Fruit fly (Drosophila melanogaster): ENCODE data around the gene MED30.

Gene MED30

DNA sequence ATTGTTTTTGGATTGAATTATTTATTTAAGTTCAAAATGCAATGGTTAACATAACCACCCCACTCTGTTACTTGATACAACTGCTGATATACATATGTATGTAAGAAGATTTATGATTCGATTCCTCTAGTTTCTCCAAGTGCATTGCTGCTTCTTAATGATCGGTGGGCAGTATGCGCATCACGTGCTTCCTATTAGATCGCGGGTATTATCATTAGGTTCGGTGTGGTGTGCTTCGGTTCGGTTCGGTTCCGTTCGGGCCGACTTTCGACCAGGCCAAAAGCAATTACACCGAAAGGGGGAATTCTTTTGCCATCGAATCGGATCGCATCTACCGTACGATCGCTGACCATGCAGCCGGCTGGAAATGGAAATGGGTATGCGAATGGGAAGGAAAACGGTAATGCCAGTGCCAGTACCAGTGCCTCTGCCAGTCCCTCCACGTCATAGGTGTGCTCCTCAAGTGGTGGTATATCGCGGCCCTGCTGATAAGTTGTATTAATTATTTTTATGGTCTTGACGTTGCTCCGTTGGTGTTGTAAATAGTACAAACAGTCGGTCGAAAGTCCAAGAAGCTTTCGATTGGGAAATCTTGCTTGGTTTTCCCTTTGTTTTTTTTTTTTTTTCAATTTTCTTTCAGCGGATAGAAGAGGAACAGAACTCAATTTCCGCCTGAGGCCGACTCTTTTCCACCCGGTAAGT is 16.4 kb downstream of the MED30 start:
- TF ChIP-seq dsf (GFP tag; optimal IDR thresholded peaks at IDR 0.05; ENCODE audit: borderline replicate concordance) (no peak), Dif (GFP tag; optimal IDR thresholded peaks at IDR 0.05; ENCODE audit: partially characterized antibody) (no peak), Rel (GFP tag; optimal IDR thresholded peaks at IDR 0.05) (no peak), Rel (tag; optimal IDR thresholded peaks at IDR 0.05) (peak; percentile 76)

DNA sequence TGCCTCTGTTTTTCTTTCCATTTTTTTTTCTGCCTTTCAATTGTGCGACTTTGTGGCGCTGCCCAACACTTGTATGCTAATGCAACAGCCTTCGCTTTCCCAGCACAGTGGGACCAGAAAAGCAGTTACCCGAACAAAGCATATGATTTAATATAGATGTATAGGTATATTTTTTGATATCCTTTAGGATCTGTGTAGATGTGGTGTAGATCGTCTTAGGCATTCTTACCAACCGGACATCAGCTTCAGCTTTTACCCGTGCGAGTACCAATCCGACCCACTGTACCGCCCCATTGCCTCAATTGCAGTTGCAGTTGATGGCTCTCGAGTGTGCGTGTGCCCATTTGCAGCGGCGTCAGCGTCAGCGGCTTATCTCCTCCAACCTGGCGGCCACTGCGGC is 17.5 kb downstream of the MED30 start:
- TF ChIP-seq Hr83 (GFP tag; optimal IDR thresholded peaks at IDR 0.05; ENCODE audit: poor library complexity, severe bottlenecking) = no peak
- no peak for TF ChIP-seq CrebA (GFP tag; optimal IDR thresholded peaks at IDR 0.05; ENCODE audit: borderline replicate concordance)
- TF ChIP-seq foxo (GFP tag; optimal IDR thresholded peaks at IDR 0.05) = peak in 1 of 2 experiments; percentile 36
- TF ChIP-seq lola (GFP tag; optimal IDR thresholded peaks at IDR 0.05) = no peak
- no peak for TF ChIP-seq usp (GFP tag; optimal IDR thresholded peaks at IDR 0.05)
- no peak for TF ChIP-seq Hnf4 (GFP tag; optimal IDR thresholded peaks at IDR 0.05)
- TF ChIP-seq woc (GFP tag; optimal IDR thresholded peaks at IDR 0.05) = no peak
- TF ChIP-seq ey (GFP tag; optimal IDR thresholded peaks at IDR 0.05) = peak; percentile 27
- no peak for TF ChIP-seq N (GFP tag; optimal IDR thresholded peaks at IDR 0.05)
- no peak for TF ChIP-seq Hr78 (GFP tag; optimal IDR thresholded peaks at IDR 0.05)
- no peak for TF ChIP-seq CG9705 (GFP tag; optimal IDR thresholded peaks at IDR 0.05)
- no peak for TF ChIP-seq dmrt93B (GFP tag; optimal IDR thresholded peaks at IDR 0.05)
- TF ChIP-seq pan (optimal IDR thresholded peaks at IDR 0.05) = no peak
- no peak for TF ChIP-seq Myc (optimal IDR thresholded peaks at IDR 0.05)
- no peak for TF ChIP-seq GATAd (GFP tag; optimal IDR thresholded peaks at IDR 0.05)
- no peak for TF ChIP-seq tai (GFP tag; optimal IDR thresholded peaks at IDR 0.05)
- TF ChIP-seq jim (GFP tag; optimal IDR thresholded peaks at IDR 0.05) = no peak
- TF ChIP-seq Mio (GFP tag; optimal IDR thresholded peaks at IDR 0.05) = no peak
- peak; percentile 24 for TF ChIP-seq br (GFP tag; optimal IDR thresholded peaks at IDR 0.05)
- TF ChIP-seq sage (GFP tag; optimal IDR thresholded peaks at IDR 0.05) = no peak
- no peak for TF ChIP-seq Jra (GFP tag; optimal IDR thresholded peaks at IDR 0.05)
- no peak for TF ChIP-seq Dfd (GFP tag; optimal IDR thresholded peaks at IDR 0.05)
- TF ChIP-seq Vsx2 (GFP tag; optimal IDR thresholded peaks at IDR 0.05; ENCODE audit: partially characterized antibody) = no peak
- peak; percentile 30 for TF ChIP-seq rgr (GFP tag; optimal IDR thresholded peaks at IDR 0.05)
- peak; percentile 3 for TF ChIP-seq OdsH (GFP tag; optimal IDR thresholded peaks at IDR 0.05)
- TF ChIP-seq sv (GFP tag; optimal IDR thresholded peaks at IDR 0.05) = no peak
- no peak for TF ChIP-seq Sp1 (GFP tag; optimal IDR thresholded peaks at IDR 0.05)
- TF ChIP-seq CG32264 (GFP tag; optimal IDR thresholded peaks at IDR 0.05) = no peak
- TF ChIP-seq Rel (GFP tag; optimal IDR thresholded peaks at IDR 0.05) = no peak
- no peak for TF ChIP-seq Rel (tag; optimal IDR thresholded peaks at IDR 0.05)
- peak; percentile 10 for TF ChIP-seq h (GFP tag; optimal IDR thresholded peaks at IDR 0.05)
- TF ChIP-seq dl (GFP tag; optimal IDR thresholded peaks at IDR 0.05; ENCODE audit: insufficient read depth in 1 of 2, partially characterized antibody in 2 of 2) = no peak
- TF ChIP-seq dsf (GFP tag; optimal IDR thresholded peaks at IDR 0.05; ENCODE audit: borderline replicate concordance) = no peak
- TF ChIP-seq fru (GFP tag; optimal IDR thresholded peaks at IDR 0.05) = peak; percentile 34
- TF ChIP-seq Dif (GFP tag; optimal IDR thresholded peaks at IDR 0.05; ENCODE audit: partially characterized antibody) = no peak
- no peak for TF ChIP-seq HLH106 (tag; optimal IDR thresholded peaks at IDR 0.05)

DNA sequence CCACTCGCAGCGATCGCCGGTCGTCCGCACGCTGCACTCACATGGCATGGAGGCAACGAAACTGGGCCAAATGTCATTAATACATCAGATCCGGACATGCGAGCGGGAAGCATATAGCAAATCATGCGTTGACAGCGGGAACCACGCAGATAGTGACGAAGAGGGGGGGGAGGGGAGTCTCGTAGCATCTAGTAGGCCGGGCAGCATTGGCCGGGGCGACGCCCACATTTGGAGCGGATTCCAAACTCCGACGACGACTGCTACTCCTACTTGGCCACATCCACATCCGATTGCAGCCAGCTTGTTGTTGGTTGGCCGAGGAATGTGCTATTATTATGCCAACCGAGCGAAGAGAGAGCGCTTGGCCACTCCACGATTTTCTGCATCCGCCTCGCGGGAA is 18.4 kb downstream of the MED30 start:
- TF ChIP-seq psq (GFP tag; optimal IDR thresholded peaks at IDR 0.05) = no peak
- no peak for TF ChIP-seq CrebA (GFP tag; optimal IDR thresholded peaks at IDR 0.05; ENCODE audit: borderline replicate concordance)
- TF ChIP-seq woc (GFP tag; optimal IDR thresholded peaks at IDR 0.05) = no peak
- TF ChIP-seq fru (GFP tag; optimal IDR thresholded peaks at IDR 0.05) = no peak
- TF ChIP-seq Dfd (GFP tag; optimal IDR thresholded peaks at IDR 0.05) = no peak
- TF ChIP-seq dl (GFP tag; optimal IDR thresholded peaks at IDR 0.05; ENCODE audit: insufficient read depth in 1 of 2, partially characterized antibody in 2 of 2) = no peak
- TF ChIP-seq pan (optimal IDR thresholded peaks at IDR 0.05) = no peak
- TF ChIP-seq Sp1 (GFP tag; optimal IDR thresholded peaks at IDR 0.05) = no peak
- no peak for TF ChIP-seq brk (GFP tag; optimal IDR thresholded peaks at IDR 0.05)
- no peak for TF ChIP-seq foxo (GFP tag; optimal IDR thresholded peaks at IDR 0.05)
- TF ChIP-seq usp (GFP tag; optimal IDR thresholded peaks at IDR 0.05) = no peak
- no peak for TF ChIP-seq Jra (GFP tag; optimal IDR thresholded peaks at IDR 0.05)
- no peak for TF ChIP-seq h (GFP tag; optimal IDR thresholded peaks at IDR 0.05)
- TF ChIP-seq CG32264 (GFP tag; optimal IDR thresholded peaks at IDR 0.05) = no peak
- TF ChIP-seq Dif (GFP tag; optimal IDR thresholded peaks at IDR 0.05; ENCODE audit: partially characterized antibody) = no peak
- no peak for TF ChIP-seq Hr78 (GFP tag; optimal IDR thresholded peaks at IDR 0.05)
- no peak for TF ChIP-seq OdsH (GFP tag; optimal IDR thresholded peaks at IDR 0.05)
- TF ChIP-seq Rel (GFP tag; optimal IDR thresholded peaks at IDR 0.05) = no peak
- no peak for TF ChIP-seq Rel (tag; optimal IDR thresholded peaks at IDR 0.05)
- TF ChIP-seq N (GFP tag; optimal IDR thresholded peaks at IDR 0.05) = no peak
- TF ChIP-seq Abd-B (GFP tag; optimal IDR thresholded peaks at IDR 0.05) = no peak
